Fruit fly (Drosophila melanogaster) whole organism: ENCODE results near the gene Or24a.

ENCODE experiments used
- Dll ChIP-seq: fragments of >200 bp; optimal IDR thresholded peaks from 2 replicates; lab custom pipeline; 2017
- psq ChIP-seq: fragments of >200 bp; optimal IDR thresholded peaks from 2 replicates; lab custom pipeline; 2017

dm6 chr2L:4128859-4129258 lies 37.1 kb downstream of the Or24a start:
- TF ChIP-seq psq (lab: Kevin White, UChicago) (no peak), Dll (no peak)
